Fruit fly (Drosophila melanogaster): Measurements from ENCODE around the gene indra.

indra gene

DNA sequence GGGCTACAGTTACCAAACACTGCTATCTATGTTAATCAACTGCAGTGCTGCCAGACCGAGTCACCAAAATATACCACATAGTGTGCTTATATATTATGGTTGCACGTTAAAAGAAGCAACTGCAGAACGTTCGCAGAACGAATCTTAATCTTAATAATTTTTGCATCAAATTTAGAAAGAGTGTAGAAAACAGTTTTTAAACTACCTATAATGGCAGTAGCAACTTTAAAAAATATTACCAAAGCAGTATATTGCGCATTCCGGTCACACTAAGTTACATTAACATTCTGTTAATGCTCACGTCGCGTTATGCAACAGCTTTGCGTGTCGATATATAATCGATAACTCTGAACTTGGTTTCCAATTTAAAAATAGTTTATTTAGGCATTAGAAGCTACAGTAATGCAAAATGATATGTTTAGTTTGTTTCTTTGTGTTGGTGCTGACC, at the start of gene indra (continued):
- peak; percentile 38 for TF ChIP-seq az2 (GFP tag; optimal IDR thresholded peaks at IDR 0.05)
- TF ChIP-seq so (GFP tag; IDR thresholded peaks at IDR 0.05) = no peak
- peak; percentile 18 for TF ChIP-seq mirr (GFP tag; optimal IDR thresholded peaks at IDR 0.05)
- peak; percentile 31 for TF ChIP-seq slp2 (GFP tag; optimal IDR thresholded peaks at IDR 0.05)
- peak; percentile 37 for TF ChIP-seq kay (GFP tag; optimal IDR thresholded peaks at IDR 0.05)
- TF ChIP-seq pum (GFP tag; optimal IDR thresholded peaks at IDR 0.05) = peak; percentile 9
- TF ChIP-seq CG9932 (GFP tag; IDR thresholded peaks at IDR 0.05) = peak; percentile 72
- TF ChIP-seq CG8359 (GFP tag; optimal IDR thresholded peaks at IDR 0.05; ENCODE audit: borderline replicate concordance) = no peak
- TF ChIP-seq ewg (GFP tag; optimal IDR thresholded peaks at IDR 0.05) = peak; percentile 54
- TF ChIP-seq CG9817 (tag; optimal IDR thresholded peaks at IDR 0.05) = peak; percentile 59
- TF ChIP-seq gcm (GFP tag; optimal IDR thresholded peaks at IDR 0.05) = no peak
- TF ChIP-seq CG1602 (GFP tag; optimal IDR thresholded peaks at IDR 0.05) = peak; percentile 58
- TF ChIP-seq HLH54F (GFP tag; optimal IDR thresholded peaks at IDR 0.05) = peak; percentile 70
- peak; percentile 69 for TF ChIP-seq CG14710 (tag; optimal IDR thresholded peaks at IDR 0.05)
- TF ChIP-seq da (GFP tag; optimal IDR thresholded peaks at IDR 0.05) = peak; percentile 1
- no peak for TF ChIP-seq CG10147 (GFP tag; optimal IDR thresholded peaks at IDR 0.05)
- no peak for TF ChIP-seq h (optimal IDR thresholded peaks at IDR 0.05)
- peak; percentile 50; the same call in 1 of the 3 replicates for TF ChIP-seq zfh1 (GFP tag; IDR thresholded peaks at IDR 0.05)
- TF ChIP-seq sens (GFP tag) = peak; percentile 95
- TF ChIP-seq CG11696 (GFP tag; IDR thresholded peaks at IDR 0.05) = no peak
- TF ChIP-seq CG6683 (GFP tag; optimal IDR thresholded peaks at IDR 0.05) = no peak
- no peak for TF ChIP-seq eve (GFP tag; optimal IDR thresholded peaks at IDR 0.05)
- TF ChIP-seq CoRest (tag; optimal IDR thresholded peaks at IDR 0.05) = peak; percentile 77
- no peak for TF ChIP-seq sim (GFP tag; IDR thresholded peaks at IDR 0.05)
- TF ChIP-seq Myb (GFP tag; optimal IDR thresholded peaks at IDR 0.05) = peak; percentile 71
- TF ChIP-seq Taf1 (GFP tag; IDR thresholded peaks at IDR 0.05) = no peak
- TF ChIP-seq Kr (GFP tag; optimal IDR thresholded peaks at IDR 0.05) = no peak
- TF ChIP-seq Nf-YC (tag; optimal IDR thresholded peaks at IDR 0.05) = no peak
- TF ChIP-seq CG13624 (GFP tag; optimal IDR thresholded peaks at IDR 0.05) = peak; percentile 76
- no peak for TF ChIP-seq CG8281 (tag; optimal IDR thresholded peaks at IDR 0.05)
- TF ChIP-seq CG8924 (tag; optimal IDR thresholded peaks at IDR 0.05) = peak; percentile 55
- peak; percentile 9 for TF ChIP-seq slou (GFP tag; optimal IDR thresholded peaks at IDR 0.05)
- TF ChIP-seq vvl (GFP tag; IDR thresholded peaks at IDR 0.05) = peak; percentile 74
- TF ChIP-seq Mes4 (GFP tag; optimal IDR thresholded peaks at IDR 0.05) = peak; percentile 49
- TF ChIP-seq CG7556 (GFP tag; optimal IDR thresholded peaks at IDR 0.05) = peak; percentile 23
- peak; percentile 67 for TF ChIP-seq CG13775 (GFP tag; optimal IDR thresholded peaks at IDR 0.05)
- no peak for TF ChIP-seq hkb (optimal IDR thresholded peaks at IDR 0.05)
- TF ChIP-seq hkb (GFP tag; IDR thresholded peaks at IDR 0.05) = no peak; the same call in 1 of the 2 replicates
- TF ChIP-seq ken (GFP tag; IDR thresholded peaks at IDR 0.05) = 0 out of 3 replicates have a peak, but pooled peaks have one; percentile 45
- peak; percentile 8 for TF ChIP-seq Usf (GFP tag; optimal IDR thresholded peaks at IDR 0.05)
- TF ChIP-seq amos (GFP tag; IDR thresholded peaks at IDR 0.05; ENCODE audit: partially characterized antibody) = peak; percentile 58; the same call in 1 of the 2 replicates
- TF ChIP-seq wdn (GFP tag; IDR thresholded peaks at IDR 0.05) = no peak
- no peak for TF ChIP-seq CG10431 (GFP tag; optimal IDR thresholded peaks at IDR 0.05)
- no peak for TF ChIP-seq CG16779 (GFP tag; IDR thresholded peaks at IDR 0.05)
- TF ChIP-seq disco-r (GFP tag; optimal IDR thresholded peaks at IDR 0.05) = no peak
- no peak for TF ChIP-seq sr (GFP tag; IDR thresholded peaks at IDR 0.05)
- peak; percentile 85 for TF ChIP-seq lilli (GFP tag; optimal IDR thresholded peaks at IDR 0.05)
- TF ChIP-seq row (GFP tag; IDR thresholded peaks at IDR 0.05) = peak; percentile 81
- no peak for TF ChIP-seq bigmax (GFP tag; optimal IDR thresholded peaks at IDR 0.05)
- TF ChIP-seq phol (tag; optimal IDR thresholded peaks at IDR 0.05) = peak; percentile 77
- TF ChIP-seq trh (GFP tag; optimal IDR thresholded peaks at IDR 0.05) = no peak
- no peak for TF ChIP-seq CG17612 (GFP tag; IDR thresholded peaks at IDR 0.05)
- no peak for TF ChIP-seq NC2α (GFP tag; optimal IDR thresholded peaks at IDR 0.05)

Measured in whole organism, embryonic.